Worm (Caenorhabditis elegans): ENCODE results near the gene Y75B8A.33.

- no peak for TF ChIP-seq nfya-2 (GFP tag; IDR thresholded peaks at IDR 0.05)
- TF ChIP-seq ekl-4 (GFP tag; IDR thresholded peaks at IDR 0.05): no peak
- no peak for TF ChIP-seq hmg-1.2 (GFP tag; IDR thresholded peaks at IDR 0.05)
- no peak for TF ChIP-seq pha-4 (tag; optimal IDR thresholded peaks at IDR 0.05)
- no peak for TF ChIP-seq dpff-1 (tag; optimal IDR thresholded peaks at IDR 0.05)
- TF ChIP-seq egl-44 (GFP tag; IDR thresholded peaks at IDR 0.05): no peak
- TF ChIP-seq ceh-91 (GFP tag; IDR thresholded peaks at IDR 0.05): no peak
- TF ChIP-seq madf-10 (tag; optimal IDR thresholded peaks at IDR 0.05): no peak
- no peak for TF ChIP-seq ztf-18 (tag; optimal IDR thresholded peaks at IDR 0.05)
- TF ChIP-seq snpc-4 (GFP tag; optimal IDR thresholded peaks at IDR 0.05): no peak
- no peak for TF ChIP-seq snpc-4 (tag; optimal IDR thresholded peaks at IDR 0.05)
Observed at ce11 chrIII:12373306-12373705, 6.1 kb upstream of the Y75B8A.33 start.
